Fruit fly (Drosophila melanogaster): Measurements from ENCODE around the gene CG7542.
A peak's percentile ranks its signal among the peaks of the same experiment; 100 is the strongest.

The CG7542 gene

DNA sequence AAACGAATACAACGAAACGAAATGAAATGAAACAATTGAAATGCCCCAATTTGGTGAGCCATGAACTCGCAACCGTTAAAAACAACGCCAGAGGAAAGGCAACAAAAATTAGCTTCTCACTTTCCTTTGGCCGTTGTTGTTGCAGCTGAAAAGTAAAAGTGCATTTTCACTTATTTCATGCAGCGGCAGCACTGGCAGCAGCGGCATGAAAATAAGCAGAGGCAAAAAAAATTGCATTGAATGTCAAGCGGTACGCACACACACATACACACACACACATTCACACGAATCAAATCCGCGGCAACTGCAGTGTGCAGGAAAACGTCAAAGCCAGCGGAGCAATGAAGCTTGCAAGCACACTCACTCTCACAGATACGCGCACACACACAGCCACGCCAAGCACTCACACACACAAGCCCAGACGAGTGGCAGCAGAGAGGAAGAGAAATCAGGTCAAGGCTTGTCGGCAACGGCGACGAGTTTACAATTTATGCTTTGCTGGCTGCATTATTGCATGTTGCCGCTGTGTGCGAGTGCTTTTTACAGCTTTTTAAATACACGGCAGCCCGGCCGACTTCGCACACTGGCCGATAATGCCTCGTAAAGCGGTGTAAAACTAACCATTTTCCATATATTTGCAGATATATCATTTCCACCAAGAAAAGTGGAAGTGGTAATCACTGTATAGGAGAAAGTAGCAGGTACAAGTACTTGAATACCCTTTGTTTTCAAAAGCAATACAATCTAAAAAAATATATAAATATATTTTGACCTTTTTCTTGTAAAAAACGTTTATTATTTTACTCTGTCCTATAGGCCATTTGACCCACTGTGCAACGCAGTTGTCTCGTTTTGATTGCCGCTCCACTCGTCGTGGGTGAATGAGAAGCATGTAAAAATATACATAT, 17.0 kb downstream of the CG7542 start (continued):
- TF ChIP-seq CG34422 (GFP tag; IDR thresholded peaks at IDR 0.05) (peak; percentile 80), tll (GFP tag; optimal IDR thresholded peaks at IDR 0.05) (no peak), CG2889 (GFP tag; IDR thresholded peaks at IDR 0.05) (no peak; the same call in 2 of the 3 replicates), knrl (GFP tag; IDR thresholded peaks at IDR 0.05; ENCODE audit: partially characterized antibody) (0 out of 3 replicates have a peak, but pooled peaks have one; percentile 12), CG11696 (GFP tag; IDR thresholded peaks at IDR 0.05) (no peak), nom (GFP tag; optimal IDR thresholded peaks at IDR 0.05) (peak; percentile 62), toy (GFP tag; IDR thresholded peaks at IDR 0.05) (no peak), CG7372 (GFP tag; IDR thresholded peaks at IDR 0.05) (peak; percentile 42; the same call in 1 of the 2 replicates), Fer3 (tag; optimal IDR thresholded peaks at IDR 0.05) (peak; percentile 42), sens (GFP tag) (peak; percentile 93), CG10543 (GFP tag; optimal IDR thresholded peaks at IDR 0.05) (peak; percentile 37), pb (GFP tag; optimal IDR thresholded peaks at IDR 0.05) (no peak), sna (GFP tag; IDR thresholded peaks at IDR 0.05; ENCODE audit: partially characterized antibody) (no peak), CG30431 (GFP tag; optimal IDR thresholded peaks at IDR 0.05) (peak; percentile 41), so (GFP tag; IDR thresholded peaks at IDR 0.05) (peak; percentile 77; the same call in 2 of the 3 replicates), onecut (GFP tag; IDR thresholded peaks at IDR 0.05) (peak; percentile 51; the same call in 1 of the 2 replicates), CG8388 (GFP tag; optimal IDR thresholded peaks at IDR 0.05) (peak; percentile 79), ro (GFP tag; IDR thresholded peaks at IDR 0.05) (0 out of 2 replicates have a peak, but pooled peaks have one; percentile 21), Vsx1 (GFP tag; optimal IDR thresholded peaks at IDR 0.05) (peak; percentile 57), CG10147 (GFP tag; optimal IDR thresholded peaks at IDR 0.05) (peak; percentile 38), emc (GFP tag; optimal IDR thresholded peaks at IDR 0.05) (no peak), CG10979 (tag; optimal IDR thresholded peaks at IDR 0.05) (peak; percentile 84), cas (GFP tag; IDR thresholded peaks at IDR 0.05) (no peak), bsh (GFP tag; optimal IDR thresholded peaks at IDR 0.05) (peak; percentile 66 to 82), CG9215 (GFP tag; IDR thresholded peaks at IDR 0.05) (no peak), CG15269 (tag; optimal IDR thresholded peaks at IDR 0.05) (peak; percentile 86), tin (GFP tag; optimal IDR thresholded peaks at IDR 0.05) (peak; percentile 69), TFAM (GFP tag; optimal IDR thresholded peaks at IDR 0.05) (peak; percentile 34), CG43689 (GFP tag; IDR thresholded peaks at IDR 0.05) (peak; percentile 58), hbn (GFP tag; IDR thresholded peaks at IDR 0.05; ENCODE audit: partially characterized antibody) (no peak), ewg (GFP tag; optimal IDR thresholded peaks at IDR 0.05) (peak; percentile 85), rib (GFP tag; IDR thresholded peaks at IDR 0.05) (no peak), nau (GFP tag; optimal IDR thresholded peaks at IDR 0.05) (peak; percentile 74), E2f2 (GFP tag; IDR thresholded peaks at IDR 0.05) (peak; percentile 65), tup (GFP tag; optimal IDR thresholded peaks at IDR 0.05) (no peak), CG9727 (GFP tag; optimal IDR thresholded peaks at IDR 0.05) (peak; percentile 30), pnt (GFP tag; optimal IDR thresholded peaks at IDR 0.05) (peak; percentile 26), HmgD (GFP tag; optimal IDR thresholded peaks at IDR 0.05) (no peak), CG10274 (GFP tag; optimal IDR thresholded peaks at IDR 0.05) (peak; percentile 26), pzg (GFP tag; optimal IDR thresholded peaks at IDR 0.05) (no peak), Fer1 (GFP tag; optimal IDR thresholded peaks at IDR 0.05) (peak; percentile 74), ftz-f1 (GFP tag; optimal IDR thresholded peaks at IDR 0.05) (peak; percentile 43), CG10267 (tag; optimal IDR thresholded peaks at IDR 0.05) (peak; percentile 63), grau (tag; optimal IDR thresholded peaks at IDR 0.05) (peak; percentile 75), CG3995 (GFP tag; optimal IDR thresholded peaks at IDR 0.05) (no peak), CG12071 (GFP tag; optimal IDR thresholded peaks at IDR 0.05) (peak; percentile 58), Dfd (GFP tag; optimal IDR thresholded peaks at IDR 0.05) (no peak), CG12104 (GFP tag; optimal IDR thresholded peaks at IDR 0.05) (peak; percentile 67)

All from whole organism, embryonic.